Fruit fly (Drosophila melanogaster) S2 (cell line): ENCODE results near the gene Pfdn2.

Source experiments
- CG8478 ChIP-seq: fragments of >200 bp; optimal IDR thresholded peaks from 2 replicates; lab custom pipeline; 2018
- CTCF ChIP-seq, 2 experiments: fragments of >200 bp; optimal IDR thresholded peaks; 2 replicates each; lab custom pipeline; 2018

DNA sequence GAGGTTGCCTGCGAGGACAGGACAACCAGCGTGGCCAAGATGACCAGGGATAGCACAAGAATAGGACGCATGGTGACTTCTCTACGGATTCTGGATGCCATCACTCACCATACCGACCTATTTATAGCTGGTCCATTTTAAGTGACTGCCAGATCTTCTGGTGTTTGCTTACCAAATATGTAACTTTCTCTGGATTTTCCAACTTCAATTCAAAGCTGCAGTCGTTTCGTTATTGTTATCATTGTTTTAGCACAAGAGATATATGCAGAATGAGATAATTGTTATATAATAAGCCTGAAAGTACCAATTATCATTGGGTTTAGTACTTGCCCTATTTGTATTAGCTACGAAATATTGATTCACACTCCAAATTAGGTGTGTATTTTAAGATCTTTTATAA is 29.6 kb upstream of the Pfdn2 start, which contains the start of gene CG32071:
- TF ChIP-seq CG8478 (no peak), CTCF (optimal IDR thresholded peaks at IDR 0.05; lab: Kevin White, UChicago) (no peak)
